Worm (Caenorhabditis elegans) whole organism, midembryonic: ENCODE measurements around the gene clc-32.

Source experiments
- T22C8.4 ChIP-seq: fragments of 200-800 bp; sonication (Bioruptor generic); IDR thresholded peaks from 2 replicates; pipeline ENCODE4 v1.3.6; 2022; ENCODE audit warnings: missing genetic modification characterization, missing compliant biosample characterization
- cog-1 ChIP-seq: sonication (generic microtip); optimal IDR thresholded peaks from 2 replicates; lab custom pipeline; 2016; ENCODE audit warnings: missing genetic modification characterization, missing compliant biosample characterization
- flt-1 ChIP-seq: fragments of 200-800 bp; sonication (Bioruptor generic); IDR thresholded peaks from 2 replicates; pipeline ENCODE4 v1.3.6; 2022; ENCODE audit warnings: missing genetic modification characterization, missing compliant biosample characterization
- klf-2 ChIP-seq: fragments of 200-800 bp; sonication (Bioruptor generic); conservative IDR thresholded peaks from 2 replicates; pipeline ENCODE4 v1.3.6; 2022; ENCODE audit warnings: missing genetic modification reagents, missing genetic modification characterization, missing compliant biosample characterization
- ref-1 ChIP-seq: fragments of 200-800 bp; sonication (Bioruptor generic); conservative IDR thresholded peaks from 2 replicates; pipeline ENCODE4 v1.3.6; 2022; ENCODE audit warnings: missing genetic modification reagents, missing genetic modification characterization, missing compliant biosample characterization
- tab-1 ChIP-seq: fragments of 200-800 bp; sonication (Bioruptor generic); IDR thresholded peaks from 2 replicates; pipeline ENCODE4 v1.3.6; 2022; ENCODE audit warnings: missing genetic modification characterization, missing compliant biosample characterization
- ztf-23 ChIP-seq: fragments of 200-800 bp; sonication (Bioruptor generic); IDR thresholded peaks from 2 replicates; pipeline ENCODE4 v1.3.6; 2022; ENCODE audit warnings: missing genetic modification reagents, missing genetic modification characterization, missing compliant biosample characterization

ce11 chrV:16141071-16141470 lies at the start of gene clc-32:
- TF ChIP-seq cog-1 (tag; lab: Kevin White, UChicago): no peak
- no peak for TF ChIP-seq tab-1 (GFP tag; lab: Robert Waterston, UW)
- no peak for TF ChIP-seq ztf-23 (GFP tag; lab: Robert Waterston, UW)
- no peak for TF ChIP-seq T22C8.4 (GFP tag; lab: Robert Waterston, UW)
- TF ChIP-seq flt-1: no peak
- no peak for TF ChIP-seq ref-1 (GFP tag; lab: Robert Waterston, UW)
- no peak for TF ChIP-seq klf-2 (GFP tag; lab: Robert Waterston, UW)
